Fruit fly (Drosophila melanogaster) whole organism, wandering third instar larva: ENCODE measurements around the gene CG13407.

Experiments
- Abd-B ChIP-seq: fragments of >200 bp; optimal IDR thresholded peaks from 2 replicates; lab custom pipeline; 2017; ENCODE audit warnings: missing biosample characterization, missing genetic modification characterization
- CG32264 ChIP-seq: fragments of 200-800 bp; sonication (Bioruptor generic); optimal IDR thresholded peaks from 2 replicates; lab custom pipeline; 2016; ENCODE audit warnings: missing biosample characterization, missing genetic modification characterization
- CG9705 ChIP-seq: fragments of 200-800 bp; sonication (Bioruptor generic); optimal IDR thresholded peaks from 2 replicates; lab custom pipeline; 2018; ENCODE audit warnings: missing biosample characterization, mild to moderate bottlenecking, missing genetic modification characterization
- CrebA ChIP-seq: fragments of 200-800 bp; sonication (Bioruptor generic); optimal IDR thresholded peaks from 2 replicates; lab custom pipeline; 2016; ENCODE audit warnings: missing biosample characterization, mild to moderate bottlenecking, missing genetic modification characterization, borderline replicate concordance
- Dfd ChIP-seq: fragments of >200 bp; optimal IDR thresholded peaks from 2 replicates; lab custom pipeline; 2017; ENCODE audit warnings: missing biosample characterization, missing genetic modification characterization
- Dif ChIP-seq: fragments of 200-275, 200-300 bp; sonication (Bioruptor generic); optimal IDR thresholded peaks from 2 replicates; lab custom pipeline; 2018; ENCODE audit warnings: missing biosample characterization, missing genetic modification characterization; ENCODE audit not compliant: partially characterized antibody
- HLH106 ChIP-seq: fragments of 200-800 bp; optimal IDR thresholded peaks from 3 replicates; lab custom pipeline; 2019; ENCODE audit warnings: missing biosample characterization, mild to moderate bottlenecking, missing genetic modification characterization, moderate library complexity
- Hnf4 ChIP-seq: fragments of 200-800 bp; sonication (Bioruptor generic); optimal IDR thresholded peaks from 2 replicates; lab custom pipeline; 2016; ENCODE audit warnings: missing biosample characterization, mild to moderate bottlenecking, missing genetic modification characterization
- Hr78 ChIP-seq: fragments of >200 bp; optimal IDR thresholded peaks from 2 replicates; lab custom pipeline; 2017; ENCODE audit warnings: missing biosample characterization, missing genetic modification characterization
- Hr83 ChIP-seq: fragments of 200-300 bp; sonication (Bioruptor generic); optimal IDR thresholded peaks from 2 replicates; lab custom pipeline; 2016; ENCODE audit warnings: missing biosample characterization, mild to moderate bottlenecking, missing genetic modification characterization, moderate library complexity; ENCODE audit not compliant: poor library complexity, severe bottlenecking
- Jra ChIP-seq: sonication (Bioruptor generic); optimal IDR thresholded peaks from 2 replicates; lab custom pipeline; 2016; ENCODE audit warnings: missing biosample characterization, missing genetic modification characterization
- Mio ChIP-seq: sonication (Bioruptor generic); optimal IDR thresholded peaks from 2 replicates; lab custom pipeline; 2016; ENCODE audit warnings: missing biosample characterization, missing genetic modification characterization
- N ChIP-seq: fragments of >200 bp; optimal IDR thresholded peaks from 2 replicates; lab custom pipeline; 2018; ENCODE audit warnings: missing biosample characterization, missing external identifiers, missing genetic modification characterization
- OdsH ChIP-seq: fragments of 200-800 bp; sonication (Bioruptor generic); optimal IDR thresholded peaks from 2 replicates; lab custom pipeline; 2016; ENCODE audit warnings: missing biosample characterization, mild to moderate bottlenecking, missing genetic modification characterization
- Rel ChIP-seq, 2 experiments: fragments of 200-800 bp; sonication (Bioruptor generic) in 1 of 2; optimal IDR thresholded peaks; 2 replicates in 1 of 2; 3 replicates in 1 of 2; lab custom pipeline; 2016 to 2019; ENCODE audit warnings: mild to moderate bottlenecking in 2 of 2, missing biosample characterization in 2 of 2, missing genetic modification characterization in 2 of 2, moderate library complexity in 1 of 2
- Sp1 ChIP-seq: fragments of 200-800 bp; sonication (Bioruptor generic); optimal IDR thresholded peaks from 3 replicates; lab custom pipeline; 2019; ENCODE audit warnings: missing biosample characterization, mild to moderate bottlenecking, missing genetic modification characterization, moderate library complexity
- Vsx2 ChIP-seq: fragments of 200-300, 225-300 bp; sonication (Bioruptor generic); optimal IDR thresholded peaks from 2 replicates; lab custom pipeline; 2018; ENCODE audit warnings: missing biosample characterization, missing genetic modification characterization; ENCODE audit not compliant: partially characterized antibody
- brk ChIP-seq: fragments of 200-800 bp; sonication (Bioruptor generic); optimal IDR thresholded peaks from 2 replicates; lab custom pipeline; 2016; ENCODE audit warnings: missing biosample characterization, mild to moderate bottlenecking, missing genetic modification characterization
- dl ChIP-seq, 2 experiments: fragments of 175-275, 200-275 bp in 1 of 2; fragments of 200-275 bp in 1 of 2; sonication (Bioruptor generic); optimal IDR thresholded peaks; lab custom pipeline; 2018; ENCODE audit warnings: mild to moderate bottlenecking in 2 of 2, missing biosample characterization in 2 of 2, missing genetic modification characterization in 2 of 2, moderate library complexity in 2 of 2; ENCODE audit not compliant: partially characterized antibody in 2 of 2, insufficient read depth in 1 of 2
- dmrt93B ChIP-seq: fragments of 200-800 bp; sonication (Bioruptor generic); optimal IDR thresholded peaks from 2 replicates; lab custom pipeline; 2018; ENCODE audit warnings: missing biosample characterization, mild to moderate bottlenecking, missing genetic modification characterization
- dsf ChIP-seq: sonication (Bioruptor generic); optimal IDR thresholded peaks from 2 replicates; lab custom pipeline; 2016; ENCODE audit warnings: missing biosample characterization, missing genetic modification characterization, borderline replicate concordance
- ey ChIP-seq: fragments of 200-800 bp; sonication (Bioruptor generic); optimal IDR thresholded peaks from 2 replicates; lab custom pipeline; 2016; ENCODE audit warnings: missing biosample characterization, missing genetic modification characterization
- foxo ChIP-seq, 2 experiments: fragments of 200-800 bp; sonication (Bioruptor generic); optimal IDR thresholded peaks; 2 replicates in 1 of 2; 3 replicates in 1 of 2; lab custom pipeline; 2016 to 2017; ENCODE audit warnings: missing biosample characterization in 2 of 2, missing genetic modification characterization in 2 of 2
- fru ChIP-seq: fragments of 200-800 bp; sonication (Bioruptor generic); optimal IDR thresholded peaks from 3 replicates; lab custom pipeline; 2016; ENCODE audit warnings: missing biosample characterization, mild to moderate bottlenecking, missing genetic modification characterization
- h ChIP-seq: fragments of 200-800 bp; sonication (Bioruptor generic); optimal IDR thresholded peaks from 3 replicates; lab custom pipeline; 2016; ENCODE audit warnings: missing biosample characterization, mild to moderate bottlenecking, missing genetic modification characterization
- jim ChIP-seq: fragments of 175-275, 200-325 bp; sonication (Bioruptor generic); optimal IDR thresholded peaks from 2 replicates; lab custom pipeline; 2016; ENCODE audit warnings: missing biosample characterization, mild to moderate bottlenecking, missing genetic modification characterization
- pan ChIP-seq: fragments of >200 bp; optimal IDR thresholded peaks from 2 replicates; lab custom pipeline; 2017
- psq ChIP-seq: fragments of 200-800 bp; sonication (Bioruptor generic); optimal IDR thresholded peaks from 3 replicates; lab custom pipeline; 2017; ENCODE audit warnings: missing biosample characterization, mild to moderate bottlenecking, missing genetic modification characterization, moderate library complexity
- rgr ChIP-seq: fragments of 200-800 bp; sonication (Bioruptor generic); optimal IDR thresholded peaks from 3 replicates; lab custom pipeline; 2016; ENCODE audit warnings: missing biosample characterization, mild to moderate bottlenecking, missing genetic modification characterization
- sv ChIP-seq: fragments of 200-800 bp; sonication (Bioruptor generic); optimal IDR thresholded peaks from 3 replicates; lab custom pipeline; 2016; ENCODE audit warnings: missing biosample characterization, missing genetic modification characterization
- tai ChIP-seq: sonication (Bioruptor generic); optimal IDR thresholded peaks from 2 replicates; lab custom pipeline; 2016; ENCODE audit warnings: missing biosample characterization, missing genetic modification characterization
- usp ChIP-seq: fragments of >200 bp; optimal IDR thresholded peaks from 2 replicates; lab custom pipeline; 2017; ENCODE audit warnings: missing biosample characterization, missing genetic modification characterization
- woc ChIP-seq: sonication (Bioruptor generic); optimal IDR thresholded peaks from 2 replicates; lab custom pipeline; 2016; ENCODE audit warnings: missing biosample characterization, mild to moderate bottlenecking, missing genetic modification characterization

The CG13407 gene

dm6 chr3R:22147426-22147825 lies 44.2 kb downstream of the CG13407 start:
- no peak for TF ChIP-seq h
- TF ChIP-seq sv (GFP tag; lab: Kevin White, UChicago): no peak
- TF ChIP-seq Hr78 (GFP tag; lab: Kevin White, UChicago): no peak
- TF ChIP-seq Dfd (GFP tag; lab: Kevin White, UChicago): no peak
- no peak for TF ChIP-seq Sp1 (GFP tag; lab: Kevin White, UChicago)
- no peak for TF ChIP-seq HLH106 (tag; lab: Kevin White, UChicago)
- no peak for TF ChIP-seq foxo (GFP tag; optimal IDR thresholded peaks at IDR 0.05; lab: Kevin White, UChicago)

DNA sequence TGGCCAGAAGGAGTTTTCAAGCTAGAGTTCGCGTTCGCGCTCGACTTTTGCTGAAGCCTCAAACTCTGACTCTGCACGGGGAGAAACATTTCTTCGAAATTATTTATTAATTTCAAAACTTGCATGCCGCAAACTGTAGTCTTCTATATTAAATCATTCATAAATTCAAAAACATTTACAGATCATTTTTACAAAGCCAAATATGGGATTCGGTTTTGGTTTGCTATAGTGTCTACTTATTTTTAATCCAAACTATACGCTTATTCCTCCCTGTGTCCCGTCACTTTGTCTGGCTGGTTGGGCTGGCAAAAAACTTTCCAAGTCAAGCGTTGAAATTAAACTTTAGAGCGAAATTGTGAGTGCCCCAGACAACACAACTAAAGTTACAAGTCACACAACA lies 45.1 kb downstream of the CG13407 start:
- TF ChIP-seq dsf: no peak
- TF ChIP-seq foxo (GFP tag; optimal IDR thresholded peaks at IDR 0.05; lab: Kevin White, UChicago): no peak
- TF ChIP-seq jim (GFP tag; lab: Kevin White, UChicago): no peak
- no peak for TF ChIP-seq Hnf4 (GFP tag; lab: Kevin White, UChicago)

DNA sequence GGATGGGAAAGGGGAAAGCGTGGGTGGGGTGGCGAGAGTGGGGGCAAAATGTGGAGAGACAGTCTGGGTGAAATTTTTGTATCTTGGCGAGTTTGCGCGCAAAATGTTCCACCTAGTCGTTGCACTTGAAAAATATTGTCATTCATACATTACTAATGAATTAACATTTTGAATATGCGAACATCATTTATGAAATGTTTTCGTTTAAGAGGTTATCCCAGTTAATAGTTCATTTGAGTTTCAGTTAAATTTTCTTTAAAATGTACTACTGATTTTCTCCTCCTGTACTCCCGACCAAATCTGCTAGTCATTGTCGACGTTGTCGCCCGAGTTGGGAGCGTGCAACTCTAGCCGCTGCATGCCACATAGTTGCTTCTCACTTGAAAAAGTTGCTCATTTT lies 46.7 kb downstream of the CG13407 start:
- TF ChIP-seq CG32264 (no peak), fru (GFP tag; lab: Kevin White, UChicago) (no peak), dmrt93B (GFP tag; lab: Kevin White, UChicago) (no peak), woc (GFP tag; lab: Kevin White, UChicago) (no peak), Dfd (GFP tag; lab: Kevin White, UChicago) (no peak), rgr (GFP tag; lab: Kevin White, UChicago) (no peak), h (no peak), ey (GFP tag; lab: Kevin White, UChicago) (no peak), HLH106 (tag; lab: Kevin White, UChicago) (no peak)

dm6 chr3R:22150433-22150832 lies 47.2 kb downstream of the CG13407 start:
- TF ChIP-seq Abd-B (GFP tag; lab: Kevin White, UChicago) (no peak), HLH106 (tag; lab: Kevin White, UChicago) (no peak), CrebA (GFP tag; lab: Kevin White, UChicago) (no peak), CG9705 (GFP tag; lab: Kevin White, UChicago) (no peak), sv (GFP tag; lab: Kevin White, UChicago) (no peak), OdsH (no peak), brk (GFP tag; lab: Kevin White, UChicago) (no peak), dl (GFP tag; optimal IDR thresholded peaks at IDR 0.05; lab: Kevin White, UChicago; ENCODE audit: insufficient read depth in 1 of 2, partially characterized antibody in 2 of 2) (no peak), Hr83 (GFP tag; lab: Kevin White, UChicago) (no peak), Dif (GFP tag; lab: Kevin White, UChicago) (no peak), woc (GFP tag; lab: Kevin White, UChicago) (no peak), pan (lab: Kevin White, UChicago) (no peak), dsf (no peak), dmrt93B (GFP tag; lab: Kevin White, UChicago) (no peak), usp (GFP tag; lab: Kevin White, UChicago) (no peak), Hnf4 (GFP tag; lab: Kevin White, UChicago) (no peak), Mio (no peak)

dm6 chr3R:22152424-22152823 lies 49.2 kb downstream of the CG13407 start:
- TF ChIP-seq psq (GFP tag; lab: Kevin White, UChicago) (no peak), Dfd (GFP tag; lab: Kevin White, UChicago) (no peak), Mio (no peak), sv (GFP tag; lab: Kevin White, UChicago) (no peak), Hr78 (GFP tag; lab: Kevin White, UChicago) (no peak), tai (GFP tag; lab: Kevin White, UChicago) (no peak), HLH106 (tag; lab: Kevin White, UChicago) (no peak), Vsx2 (GFP tag; lab: Kevin White, UChicago) (no peak), CrebA (GFP tag; lab: Kevin White, UChicago) (no peak), Abd-B (GFP tag; lab: Kevin White, UChicago) (no peak), dsf (no peak), Dif (GFP tag; lab: Kevin White, UChicago) (no peak), N (no peak), Jra (GFP tag; lab: Kevin White, UChicago) (no peak), dmrt93B (GFP tag; lab: Kevin White, UChicago) (no peak), jim (GFP tag; lab: Kevin White, UChicago) (no peak), ey (GFP tag; lab: Kevin White, UChicago) (no peak), Rel (GFP tag; optimal IDR thresholded peaks at IDR 0.05; lab: Kevin White, UChicago) (no peak), Rel (tag; optimal IDR thresholded peaks at IDR 0.05; lab: Kevin White, UChicago) (no peak), foxo (GFP tag; optimal IDR thresholded peaks at IDR 0.05; lab: Kevin White, UChicago) (no peak), Hnf4 (GFP tag; lab: Kevin White, UChicago) (no peak)
- TF ChIP-seq, all 38 proteins: peak for 0
